Fruit fly (Drosophila melanogaster) whole organism, prepupa: ENCODE data around the gene Polr1H.

Experiments
- CG31627 ChIP-seq: fragments of 200-800 bp; sonication (Bioruptor generic); optimal IDR thresholded peaks from 3 replicates; lab custom pipeline; 2016; ENCODE audit warnings: missing biosample characterization, missing genetic modification characterization
- CG34406 ChIP-seq: fragments of 200-800 bp; sonication (Bioruptor generic); optimal IDR thresholded peaks from 3 replicates; lab custom pipeline; 2016; ENCODE audit warnings: missing biosample characterization, missing genetic modification characterization
- CG6854 ChIP-seq: fragments of 200-800 bp; sonication (Bioruptor generic); optimal IDR thresholded peaks from 2 replicates; lab custom pipeline; 2017; ENCODE audit warnings: missing biosample characterization, mild to moderate bottlenecking, missing genetic modification characterization
- CG8119 ChIP-seq: fragments of 200-800 bp; sonication (Bioruptor generic); IDR thresholded peaks from 3 replicates; pipeline ENCODE4 v1.3.6; 2022; ENCODE audit warnings: missing biosample characterization, missing genetic modification characterization
- CG8632 ChIP-seq: fragments of 200-800 bp; sonication (Bioruptor generic); optimal IDR thresholded peaks from 3 replicates; lab custom pipeline; 2016; ENCODE audit warnings: missing biosample characterization, missing genetic modification characterization
- Lpt ChIP-seq: fragments of 200-800 bp; sonication (Bioruptor generic); optimal IDR thresholded peaks from 3 replicates; lab custom pipeline; 2016; ENCODE audit warnings: missing biosample characterization, missing genetic modification characterization
- Sox102F ChIP-seq: fragments of 200-800 bp; sonication (Bioruptor generic); optimal IDR thresholded peaks from 2 replicates; lab custom pipeline; 2016; ENCODE audit warnings: missing biosample characterization, mild to moderate bottlenecking, missing genetic modification characterization
- Sox15 ChIP-seq: fragments of 200-800 bp; sonication (Bioruptor generic); optimal IDR thresholded peaks from 3 replicates; lab custom pipeline; 2016; ENCODE audit warnings: missing biosample characterization, missing genetic modification characterization
- pdm3 ChIP-seq: fragments of 200-800 bp; sonication (Bioruptor generic); optimal IDR thresholded peaks from 3 replicates; lab custom pipeline; 2016; ENCODE audit warnings: missing biosample characterization, missing genetic modification characterization
- spab ChIP-seq: fragments of 200-800 bp; sonication (Bioruptor generic); optimal IDR thresholded peaks from 2 replicates; lab custom pipeline; 2017; ENCODE audit warnings: missing biosample characterization, mild to moderate bottlenecking, missing genetic modification characterization, missing genetic modification reagents
- topi ChIP-seq: fragments of 200-800 bp; sonication (Bioruptor generic); optimal IDR thresholded peaks from 3 replicates; lab custom pipeline; 2016; ENCODE audit warnings: missing biosample characterization, missing genetic modification characterization

DNA sequence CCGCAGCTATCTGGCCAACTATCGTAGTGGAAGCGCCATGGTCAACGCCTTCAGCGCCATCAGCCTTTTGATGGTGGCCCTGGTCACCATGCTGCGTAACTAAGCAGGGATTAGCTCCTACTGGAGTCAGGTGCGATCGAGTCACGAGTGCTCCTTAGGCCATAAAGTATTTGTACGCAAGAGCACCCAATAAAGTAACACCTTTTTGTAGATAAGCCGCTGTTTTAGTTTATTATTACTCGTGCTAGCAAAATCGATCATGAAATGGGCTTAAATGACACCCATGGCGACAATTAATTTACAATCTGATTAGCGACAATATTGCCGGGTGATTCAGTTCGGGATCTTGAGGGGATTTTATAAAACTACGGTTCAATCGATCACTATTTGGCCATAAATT lies 20.1 kb downstream of the Polr1H start:
- no peak for TF ChIP-seq topi (GFP tag; lab: Kevin White, UChicago)
- no peak for TF ChIP-seq CG31627 (GFP tag; lab: Kevin White, UChicago)
- no peak for TF ChIP-seq CG6854 (GFP tag; lab: Kevin White, UChicago)
- no peak for TF ChIP-seq Lpt (GFP tag; lab: Kevin White, UChicago)
- no peak for TF ChIP-seq Sox15 (GFP tag; lab: Kevin White, UChicago)
- no peak for TF ChIP-seq Sox102F (GFP tag; lab: Kevin White, UChicago)
- no peak for TF ChIP-seq pdm3 (GFP tag; lab: Kevin White, UChicago)
- no peak for TF ChIP-seq spab (GFP tag; lab: Kevin White, UChicago)
- no peak for TF ChIP-seq CG8119 (GFP tag; lab: Robert Waterston, UW)
- no peak for TF ChIP-seq CG8632 (GFP tag; lab: Kevin White, UChicago)
- no peak for TF ChIP-seq CG34406
